Fruit fly (Drosophila melanogaster) whole organism, embryonic: Measurements from ENCODE around the gene CG3702.

Experiments
- Adf1 ChIP-seq: fragments of 200-800 bp; sonication (Bioruptor generic); IDR thresholded peaks from 2 replicates; pipeline ENCODE4 v1.3.6; 2022; ENCODE audit warnings: missing biosample characterization, missing genetic modification characterization
- CG1024 ChIP-seq: fragments of 200-800 bp; sonication (Bioruptor generic); IDR thresholded peaks from 2 replicates; pipeline ENCODE4 v1.3.6; 2022; ENCODE audit warnings: missing biosample characterization, missing genetic modification characterization
- CG10366 ChIP-seq: fragments of 200-800 bp; sonication (Bioruptor generic); IDR thresholded peaks from 2 replicates; pipeline ENCODE4 v1.3.6; 2022; ENCODE audit warnings: missing biosample characterization, missing genetic modification characterization
- CG11398 ChIP-seq: fragments of 200-800 bp; sonication (Bioruptor generic); optimal IDR thresholded peaks from 2 replicates; lab custom pipeline; 2016; ENCODE audit warnings: missing biosample characterization, missing genetic modification characterization
- CG11695 ChIP-seq: fragments of 200-800 bp; sonication (Bioruptor generic); IDR thresholded peaks from 3 replicates; pipeline ENCODE4 v1.3.6; 2022; ENCODE audit warnings: missing biosample characterization, missing genetic modification characterization
- CG12942 ChIP-seq: fragments of 200-800 bp; sonication (Bioruptor generic); optimal IDR thresholded peaks from 3 replicates; lab custom pipeline; 2016; ENCODE audit warnings: missing biosample characterization, missing genetic modification characterization
- CG15269 ChIP-seq: fragments of 200-800 bp; sonication (Bioruptor generic); optimal IDR thresholded peaks from 2 replicates; lab custom pipeline; 2018; ENCODE audit warnings: missing biosample characterization, mild to moderate bottlenecking, missing genetic modification characterization, moderate library complexity
- CG15696 ChIP-seq: fragments of 200-800 bp; sonication (Bioruptor generic); optimal IDR thresholded peaks from 2 replicates; lab custom pipeline; 2019; ENCODE audit warnings: missing biosample characterization, mild to moderate bottlenecking, missing genetic modification characterization, moderate library complexity
- CG17186 ChIP-seq: fragments of 200-800 bp; sonication (Bioruptor generic); optimal IDR thresholded peaks from 3 replicates; lab custom pipeline; 2017; ENCODE audit warnings: missing biosample characterization, missing genetic modification reagents, missing genetic modification characterization
- CG17568 ChIP-seq: fragments of 200-800 bp; sonication (Bioruptor generic); optimal IDR thresholded peaks from 2 replicates; lab custom pipeline; 2018; ENCODE audit warnings: missing biosample characterization, mild to moderate bottlenecking, missing genetic modification characterization, moderate library complexity
- CG18599 ChIP-seq: fragments of 200-800 bp; sonication (Bioruptor generic); optimal IDR thresholded peaks from 3 replicates; lab custom pipeline; 2017; ENCODE audit warnings: missing biosample characterization, missing genetic modification characterization, mild to moderate bottlenecking, moderate library complexity, missing genetic modification reagents
- CG31365 ChIP-seq: fragments of 200-800 bp; sonication (Bioruptor generic); optimal IDR thresholded peaks from 2 replicates; lab custom pipeline; 2018; ENCODE audit warnings: missing biosample characterization, mild to moderate bottlenecking, missing genetic modification characterization
- CG32767 ChIP-seq: fragments of 200-800 bp; sonication (Bioruptor generic); IDR thresholded peaks from 2 replicates; pipeline ENCODE4 v1.3.6; 2022; ENCODE audit warnings: missing biosample characterization, missing genetic modification characterization
- CG32772 ChIP-seq: fragments of 200-800 bp; sonication (Bioruptor generic); IDR thresholded peaks from 2 replicates; pipeline ENCODE4 v1.3.6; 2022; ENCODE audit warnings: missing biosample characterization, missing genetic modification characterization
- CG7745 ChIP-seq: fragments of 200-800 bp; sonication (Bioruptor generic); optimal IDR thresholded peaks from 2 replicates; lab custom pipeline; 2018; ENCODE audit warnings: missing biosample characterization, mild to moderate bottlenecking, missing genetic modification characterization, moderate library complexity
- CG9215 ChIP-seq: fragments of 200-800 bp; sonication (Bioruptor generic); IDR thresholded peaks from 2 replicates; pipeline ENCODE4 v1.3.6; 2022; ENCODE audit warnings: missing biosample characterization, missing genetic modification characterization
- CG9727 ChIP-seq: fragments of 200-800 bp; sonication (Bioruptor generic); optimal IDR thresholded peaks from 3 replicates; lab custom pipeline; 2017; ENCODE audit warnings: missing biosample characterization, mild to moderate bottlenecking, missing genetic modification characterization
- Chrac-16 ChIP-seq: fragments of 200-800 bp; sonication (Bioruptor generic); optimal IDR thresholded peaks from 3 replicates; lab custom pipeline; 2016; ENCODE audit warnings: missing biosample characterization, missing genetic modification characterization
- Dbx ChIP-seq: fragments of 200-800 bp; sonication (Bioruptor generic); IDR thresholded peaks from 3 replicates; pipeline ENCODE4 v1.3.6; 2022; ENCODE audit warnings: missing biosample characterization, missing genetic modification characterization
- HLH4C ChIP-seq: fragments of 200-800 bp; sonication (Bioruptor generic); IDR thresholded peaks from 3 replicates; pipeline ENCODE4 v1.3.6; 2022; ENCODE audit warnings: missing biosample characterization, missing genetic modification characterization; ENCODE audit not compliant: partially characterized antibody
- Hmr ChIP-seq: fragments of 200-800 bp; sonication (Bioruptor generic); optimal IDR thresholded peaks from 3 replicates; lab custom pipeline; 2017; ENCODE audit warnings: mild to moderate bottlenecking, missing biosample characterization, missing genetic modification reagents, missing genetic modification characterization
- Hr39 ChIP-seq: fragments of >200 bp; optimal IDR thresholded peaks from 2 replicates; lab custom pipeline; 2017
- Jarid2 ChIP-seq: fragments of 200-800 bp; sonication (Bioruptor generic); optimal IDR thresholded peaks from 3 replicates; lab custom pipeline; 2017; ENCODE audit warnings: mild to moderate bottlenecking, missing biosample characterization, missing genetic modification reagents, missing genetic modification characterization
- Myb ChIP-seq: fragments of 200-800 bp; sonication (Bioruptor generic); optimal IDR thresholded peaks from 2 replicates; lab custom pipeline; 2016; ENCODE audit warnings: missing biosample characterization, missing genetic modification characterization
- Rfx ChIP-seq: fragments of 200-800 bp; sonication (Bioruptor generic); IDR thresholded peaks from 2 replicates; pipeline ENCODE4 v1.3.6; 2022; ENCODE audit warnings: missing biosample characterization, missing genetic modification characterization
- Rx ChIP-seq: fragments of 200-800 bp; sonication (Bioruptor generic); IDR thresholded peaks from 2 replicates; pipeline ENCODE4 v1.3.6; 2022; ENCODE audit warnings: missing biosample characterization, missing genetic modification characterization
- amos ChIP-seq: fragments of 200-800 bp; sonication (Bioruptor generic); IDR thresholded peaks from 2 replicates; pipeline ENCODE4 v1.3.6; 2022; ENCODE audit warnings: missing biosample characterization, missing genetic modification characterization; ENCODE audit not compliant: partially characterized antibody
- bab2 ChIP-seq: fragments of 200-800 bp; sonication (Bioruptor generic); optimal IDR thresholded peaks from 2 replicates; lab custom pipeline; 2016; ENCODE audit warnings: missing biosample characterization, missing genetic modification characterization
- bcd ChIP-seq: fragments of 200-800 bp; sonication (Bioruptor generic); optimal IDR thresholded peaks from 2 replicates; lab custom pipeline; 2017; ENCODE audit warnings: missing biosample characterization, mild to moderate bottlenecking, missing genetic modification characterization
- chif ChIP-seq, 2 experiments: fragments of 200-800 bp; sonication (Bioruptor generic); optimal IDR thresholded peaks; 3 replicates each; lab custom pipeline; 2016; ENCODE audit warnings: missing biosample characterization in 2 of 2, missing genetic modification characterization in 2 of 2
- ci ChIP-seq: fragments of 200-800 bp; sonication (Bioruptor generic); IDR thresholded peaks from 3 replicates; pipeline ENCODE4 v1.3.6; 2022; ENCODE audit warnings: missing biosample characterization, missing genetic modification characterization
- en ChIP-seq: fragments of 200-800 bp; sonication (Bioruptor generic); optimal IDR thresholded peaks from 2 replicates; lab custom pipeline; 2016; ENCODE audit warnings: missing biosample characterization, missing genetic modification characterization
- esg ChIP-seq: fragments of 200-800 bp; sonication (Bioruptor generic); conservative IDR thresholded peaks from 2 replicates; pipeline ENCODE4 v1.3.6; 2022; ENCODE audit warnings: missing biosample characterization, missing genetic modification characterization
- exex ChIP-seq: fragments of 200-800 bp; sonication (Bioruptor generic); optimal IDR thresholded peaks from 4 replicates; lab custom pipeline; 2018; ENCODE audit warnings: missing biosample characterization, mild to moderate bottlenecking, missing genetic modification characterization, moderate library complexity
- grau ChIP-seq: fragments of 200-800 bp; optimal IDR thresholded peaks from 3 replicates; lab custom pipeline; 2019; ENCODE audit warnings: missing biosample characterization, mild to moderate bottlenecking, missing genetic modification characterization, moderate library complexity
- gsb-n ChIP-seq: fragments of 200-800 bp; sonication (Bioruptor generic); optimal IDR thresholded peaks from 3 replicates; lab custom pipeline; 2018; ENCODE audit warnings: missing biosample characterization, mild to moderate bottlenecking, missing genetic modification characterization
- kay ChIP-seq: fragments of 200-800 bp; sonication (Bioruptor generic); optimal IDR thresholded peaks from 2 replicates; lab custom pipeline; 2016; ENCODE audit warnings: missing biosample characterization, missing genetic modification characterization
- knrl ChIP-seq: fragments of 200-800 bp; sonication (Bioruptor generic); IDR thresholded peaks from 3 replicates; pipeline ENCODE4 v1.3.6; 2022; ENCODE audit warnings: missing biosample characterization, missing genetic modification characterization; ENCODE audit not compliant: partially characterized antibody
- lilli ChIP-seq: fragments of 200-800 bp; sonication (Bioruptor generic); optimal IDR thresholded peaks from 3 replicates; lab custom pipeline; 2016; ENCODE audit warnings: missing biosample characterization, missing genetic modification characterization
- pan ChIP-seq, 4 experiments: fragments of >200 bp in 3 of 4; fragments of 200-800 bp in 1 of 4; sonication (Bioruptor generic) in 1 of 4; optimal IDR thresholded peaks in 3 of 4; IDR thresholded peaks in 1 of 4; 2 replicates each; pipeline versions ENCODE4 v1.3.6 to Lab custom; 2017 to 2022; ENCODE audit warnings: missing biosample characterization in 2 of 4, missing genetic modification characterization in 2 of 4, mixed read lengths in 1 of 4
- pho ChIP-seq: fragments of 200-800 bp; sonication (Bioruptor generic); optimal IDR thresholded peaks from 2 replicates; lab custom pipeline; 2016; ENCODE audit warnings: missing biosample characterization, missing genetic modification characterization
- prd ChIP-seq, 3 experiments: fragments of >200 bp in 2 of 3; fragments of 200-800 bp in 1 of 3; sonication (Bioruptor generic) in 1 of 3; optimal IDR thresholded peaks in 2 of 3; IDR thresholded peaks in 1 of 3; 2 replicates in 2 of 3; 3 replicates in 1 of 3; pipeline versions ENCODE4 v1.3.6 to Lab custom; 2017 to 2022; ENCODE audit warnings: missing biosample characterization in 1 of 3, missing genetic modification characterization in 1 of 3
- sc ChIP-seq, 3 experiments: fragments of >200 bp in 2 of 3; fragments of 200-800 bp in 1 of 3; sonication (Bioruptor generic) in 1 of 3; optimal IDR thresholded peaks; 2 replicates in 2 of 3; 3 replicates in 1 of 3; lab custom pipeline; 2017; ENCODE audit warnings: mild to moderate bottlenecking in 1 of 3, missing biosample characterization in 1 of 3, missing genetic modification characterization in 1 of 3, missing genetic modification reagents in 1 of 3
- scrt ChIP-seq: fragments of 200-800 bp; sonication (Bioruptor generic); optimal IDR thresholded peaks from 2 replicates; lab custom pipeline; 2018; ENCODE audit warnings: missing biosample characterization, mild to moderate bottlenecking, missing genetic modification characterization, moderate library complexity
- sim ChIP-seq: fragments of 200-800 bp; sonication (Bioruptor generic); IDR thresholded peaks from 2 replicates; pipeline ENCODE4 v1.3.6; 2022; ENCODE audit warnings: missing biosample characterization, missing genetic modification characterization
- slou ChIP-seq: fragments of 200-800 bp; sonication (Bioruptor generic); optimal IDR thresholded peaks from 3 replicates; lab custom pipeline; 2016; ENCODE audit warnings: missing biosample characterization, missing genetic modification characterization
- sob ChIP-seq: fragments of 200-800 bp; sonication (Bioruptor generic); IDR thresholded peaks from 2 replicates; pipeline ENCODE4 v1.3.6; 2022; ENCODE audit warnings: missing biosample characterization, missing genetic modification characterization
- ssp ChIP-seq: fragments of 200-800 bp; sonication (Bioruptor generic); IDR thresholded peaks from 2 replicates; pipeline ENCODE4 v1.3.6; 2022; ENCODE audit warnings: missing biosample characterization, missing genetic modification characterization
- usp ChIP-seq: fragments of >200 bp; optimal IDR thresholded peaks from 2 replicates; lab custom pipeline; 2017; ENCODE audit warnings: missing biosample characterization, missing genetic modification characterization

Gene CG3702

DNA sequence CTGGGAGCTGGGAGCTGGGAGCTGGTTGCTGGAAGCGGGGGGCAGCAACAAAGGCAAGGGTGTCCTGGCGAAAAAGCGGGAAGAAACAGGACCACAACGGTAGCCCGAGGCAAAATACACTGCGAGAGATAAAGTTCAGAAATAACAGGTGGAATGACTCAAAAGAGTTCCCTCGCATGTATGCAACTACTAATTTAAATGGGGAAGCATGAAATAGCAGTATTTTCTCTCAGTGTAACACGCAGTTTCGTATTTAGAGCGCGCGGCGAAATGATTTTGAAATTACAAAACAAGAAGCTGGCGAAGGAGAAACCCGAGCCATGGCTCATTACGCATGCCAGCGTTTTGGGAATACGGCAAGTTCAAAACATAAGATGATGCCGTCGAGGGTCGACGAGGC, 21.4 kb upstream of the CG3702 start (continued):
- TF ChIP-seq usp (GFP tag; lab: Kevin White, UChicago) (no peak), ci (GFP tag; lab: Robert Waterston, UW) (0 out of 3 replicates have a peak, but pooled peaks have one; percentile 25), kay (no peak), pho (GFP tag; lab: Kevin White, UChicago) (peak; percentile 7), sob (GFP tag; lab: Robert Waterston, UW) (0 out of 2 replicates have a peak, but pooled peaks have one; percentile 20), prd (optimal IDR thresholded peaks at IDR 0.05; lab: Kevin White, UChicago) (no peak), prd (GFP tag; IDR thresholded peaks at IDR 0.05; lab: Robert Waterston, UW) (0 out of 3 replicates have a peak, but pooled peaks have one; percentile 36), slou (GFP tag; lab: Kevin White, UChicago) (no peak), Jarid2 (GFP tag; lab: Kevin White, UChicago) (no peak), Rfx (GFP tag; lab: Robert Waterston, UW) (peak; percentile 41; the same call in 1 of the 2 replicates), grau (tag; lab: Kevin White, UChicago) (peak; percentile 29), knrl (GFP tag; lab: Robert Waterston, UW) (no peak), gsb-n (tag; lab: Kevin White, UChicago) (no peak), CG15269 (peak; percentile 26), lilli (peak; percentile 28), Hmr (GFP tag; lab: Kevin White, UChicago) (peak; percentile 56), CG9727 (GFP tag; lab: Kevin White, UChicago) (peak; percentile 14), CG18599 (GFP tag; lab: Kevin White, UChicago) (peak; percentile 72), CG11398 (GFP tag; lab: Kevin White, UChicago) (no peak), amos (no peak), CG7745 (tag; lab: Kevin White, UChicago) (no peak), HLH4C (GFP tag; lab: Robert Waterston, UW) (no peak), CG10366 (GFP tag; lab: Robert Waterston, UW) (peak; percentile 16; the same call in 1 of the 2 replicates), CG11695 (GFP tag; lab: Robert Waterston, UW) (no peak), sc (optimal IDR thresholded peaks at IDR 0.05; lab: Kevin White, UChicago) (no peak), sc (GFP tag; optimal IDR thresholded peaks at IDR 0.05; lab: Kevin White, UChicago) (no peak), sim (no peak), CG32767 (GFP tag; lab: Robert Waterston, UW) (no peak), Chrac-16 (no peak), CG9215 (no peak), CG17568 (GFP tag; lab: Kevin White, UChicago) (no peak), Hr39 (no peak), CG15696 (tag; lab: Kevin White, UChicago) (no peak), ssp (GFP tag; lab: Robert Waterston, UW) (0 out of 2 replicates have a peak, but pooled peaks have one; percentile 19), Myb (GFP tag; lab: Kevin White, UChicago) (no peak), CG12942 (GFP tag; lab: Kevin White, UChicago) (no peak), Adf1 (GFP tag; lab: Robert Waterston, UW) (no peak), Dbx (GFP tag; lab: Robert Waterston, UW) (0 out of 3 replicates have a peak, but pooled peaks have one; percentile 28), pan (optimal IDR thresholded peaks at IDR 0.05; lab: Kevin White, UChicago) (no peak), pan (GFP tag; optimal IDR thresholded peaks at IDR 0.05 in 1 of 2, IDR thresholded peaks at IDR 0.05 in 1 of 2) (peak in 1 of 2 experiments; percentile 30), chif (GFP tag; optimal IDR thresholded peaks at IDR 0.05; lab: Kevin White, UChicago) (no peak), scrt (GFP tag; lab: Kevin White, UChicago) (peak; percentile 22), exex (tag; lab: Kevin White, UChicago) (no peak), en (GFP tag; lab: Kevin White, UChicago) (no peak), CG1024 (GFP tag; lab: Robert Waterston, UW) (no peak), bab2 (GFP tag; lab: Kevin White, UChicago) (no peak), CG32772 (GFP tag; lab: Robert Waterston, UW) (0 out of 2 replicates have a peak, but pooled peaks have one; percentile 32), CG17186 (GFP tag; lab: Kevin White, UChicago) (no peak), Rx (no peak), bcd (GFP tag; lab: Kevin White, UChicago) (peak; percentile 11), CG31365 (tag; lab: Kevin White, UChicago) (no peak), esg (GFP tag; lab: Robert Waterston, UW) (peak; percentile 33; the same call in 1 of the 2 replicates)
